Worm (Caenorhabditis elegans) whole organism, L1 larva: ENCODE measurements around the gene R166.3.

Experiments
- aly-2 ChIP-seq: fragments of 150-350 bp; optimal IDR thresholded peaks from 2 replicates; lab custom pipeline; 2014; ENCODE audit warnings: missing biosample characterization, missing genetic modification characterization
- ceh-82 ChIP-seq, 3 experiments: fragments of 150-350 bp in 1 of 3; sonication (generic microtip) in 2 of 3; optimal IDR thresholded peaks; 2 replicates each; lab custom pipeline; 2014 to 2017; ENCODE audit warnings: missing biosample characterization in 3 of 3, missing genetic modification characterization in 3 of 3
- fkh-8 ChIP-seq: sonication (generic microtip); optimal IDR thresholded peaks from 2 replicates; lab custom pipeline; 2016; ENCODE audit warnings: mild to moderate bottlenecking, missing genetic modification characterization, missing compliant biosample characterization
- fos-1 ChIP-seq: fragments of 150-350 bp; optimal IDR thresholded peaks from 2 replicates; lab custom pipeline; 2014; ENCODE audit warnings: missing biosample characterization, missing genetic modification characterization
- mdl-1 ChIP-seq, 2 experiments: fragments of 150-350 bp; optimal IDR thresholded peaks; 2 replicates each; lab custom pipeline; 2014 to 2017; ENCODE audit warnings: missing biosample characterization in 2 of 2, missing genetic modification characterization in 2 of 2, inconsistent platforms in 1 of 2
- nhr-71 ChIP-seq: sonication (generic microtip); optimal IDR thresholded peaks from 2 replicates; lab custom pipeline; 2016; ENCODE audit warnings: mild to moderate bottlenecking, missing genetic modification characterization, moderate library complexity, missing compliant biosample characterization
- rnt-1 ChIP-seq: sonication (generic microtip); optimal IDR thresholded peaks from 2 replicates; lab custom pipeline; 2016; ENCODE audit warnings: mild to moderate bottlenecking, missing genetic modification characterization, moderate library complexity, missing compliant biosample characterization
- snpc-4 ChIP-seq: fragments of 150-350 bp; optimal IDR thresholded peaks from 2 replicates; lab custom pipeline; 2014; ENCODE audit warnings: missing biosample characterization, missing genetic modification characterization
- zag-1 ChIP-seq: fragments of 150-350 bp; optimal IDR thresholded peaks from 2 replicates; lab custom pipeline; 2014; ENCODE audit warnings: missing biosample characterization, missing genetic modification characterization

DNA sequence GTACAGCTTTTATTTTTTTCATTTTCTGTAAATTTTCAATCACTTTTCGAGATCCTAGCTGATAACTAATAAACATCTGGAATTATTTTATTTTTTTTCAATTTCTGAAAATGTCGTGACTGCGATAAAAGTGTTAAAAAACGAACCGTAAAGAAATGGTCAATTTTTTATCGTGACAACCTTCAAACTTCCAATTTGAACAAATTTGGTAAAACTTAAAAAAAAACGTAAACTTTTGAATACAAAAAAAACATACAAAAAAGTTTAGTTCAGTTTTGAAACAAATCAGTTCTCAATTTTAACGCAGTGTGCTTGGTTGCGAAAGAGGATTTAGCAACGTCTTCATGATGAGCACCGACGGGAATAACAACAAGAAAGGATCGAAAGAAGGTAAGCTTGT is 32.8 kb upstream of the R166.3 start, which contains the start of gene C06A1.3:
- no peak for TF ChIP-seq ceh-82 (tag; optimal IDR thresholded peaks at IDR 0.05; lab: Kevin White, UChicago)
- TF ChIP-seq fkh-8 (tag; lab: Kevin White, UChicago), result no peak
- TF ChIP-seq mdl-1 (tag; optimal IDR thresholded peaks at IDR 0.05; lab: Kevin White, UChicago), result no peak
- no peak for TF ChIP-seq aly-2 (tag; lab: Kevin White, UChicago)
- TF ChIP-seq nhr-71 (tag; lab: Kevin White, UChicago), result no peak
- TF ChIP-seq rnt-1 (tag; lab: Kevin White, UChicago), result no peak
- TF ChIP-seq snpc-4 (tag; lab: Kevin White, UChicago), result no peak
- TF ChIP-seq zag-1 (tag; lab: Kevin White, UChicago), result no peak
- no peak for TF ChIP-seq fos-1 (tag; lab: Kevin White, UChicago)
